Worm (Caenorhabditis elegans) whole organism, L4 larva: Measurements from ENCODE around the gene dgk-5.

Experiments used
- F26F4.8 ChIP-seq: fragments of 200-800 bp; sonication (Bioruptor generic); conservative IDR thresholded peaks from 2 replicates; pipeline ENCODE4 v1.3.6; 2022; ENCODE audit warnings: missing genetic modification characterization, missing compliant biosample characterization
- T20F7.1 ChIP-seq: fragments of 200-800 bp; sonication (Bioruptor generic); optimal IDR thresholded peaks from 2 replicates; lab custom pipeline; 2018; ENCODE audit warnings: mild to moderate bottlenecking, missing genetic modification characterization, missing compliant biosample characterization
- T26A8.4 ChIP-seq: fragments of 200-800 bp; sonication (Bioruptor generic); IDR thresholded peaks from 2 replicates; pipeline ENCODE4 v1.3.6; 2022; ENCODE audit warnings: missing genetic modification characterization, missing compliant biosample characterization
- Y75B8A.6 ChIP-seq: fragments of 200-800 bp; sonication (Bioruptor generic); IDR thresholded peaks from 2 replicates; pipeline ENCODE4 v1.3.6; 2022; ENCODE audit warnings: missing genetic modification reagents, missing genetic modification characterization, missing compliant biosample characterization
- ceh-44 ChIP-seq: fragments of 200-800 bp; sonication (Bioruptor generic); IDR thresholded peaks from 2 replicates; pipeline ENCODE4 v1.3.6; 2022; ENCODE audit warnings: missing genetic modification reagents, missing genetic modification characterization, missing compliant biosample characterization
- cey-2 ChIP-seq: sonication (generic microtip); optimal IDR thresholded peaks from 3 replicates; lab custom pipeline; 2017; ENCODE audit warnings: missing genetic modification characterization, mild to moderate bottlenecking, missing compliant biosample characterization, antibody characterized with exemption, borderline replicate concordance; ENCODE audit not compliant: insufficient read depth
- daf-12 ChIP-seq: fragments of 150-350 bp; optimal IDR thresholded peaks from 2 replicates; lab custom pipeline; 2014; ENCODE audit warnings: missing biosample characterization, missing genetic modification reagents, missing genetic modification characterization
- daf-16 ChIP-seq, 3 experiments: sonication (generic microtip); optimal IDR thresholded peaks; 2 replicates each; lab custom pipeline; 2016 to 2017; ENCODE audit warnings: missing genetic modification characterization in 3 of 3, missing genetic modification reagents in 3 of 3, mild to moderate bottlenecking in 2 of 3, missing compliant biosample characterization in 2 of 3, missing biosample characterization in 1 of 3, moderate library complexity in 1 of 3
- daf-19 ChIP-seq: fragments of 200-800 bp; sonication (Bioruptor generic); conservative IDR thresholded peaks from 2 replicates; pipeline ENCODE4 v1.3.6; 2022; ENCODE audit warnings: missing genetic modification characterization, missing compliant biosample characterization
- dmd-6 ChIP-seq: fragments of 200-800 bp; sonication (Bioruptor generic); IDR thresholded peaks from 2 replicates; pipeline ENCODE4 v1.3.6; 2022; ENCODE audit warnings: missing genetic modification reagents, missing genetic modification characterization, missing compliant biosample characterization
- dpl-1 ChIP-seq: fragments of 150-350 bp; optimal IDR thresholded peaks from 2 replicates; lab custom pipeline; 2014; ENCODE audit warnings: missing biosample characterization, missing genetic modification reagents, missing genetic modification characterization
- dve-1 ChIP-seq: sonication (generic microtip); optimal IDR thresholded peaks from 2 replicates; lab custom pipeline; 2017; ENCODE audit warnings: antibody characterized with exemption, mild to moderate bottlenecking, missing genetic modification characterization, missing compliant biosample characterization; ENCODE audit not compliant: insufficient read depth
- hlh-11 ChIP-seq: fragments of 200-800 bp; sonication (Bioruptor generic); optimal IDR thresholded peaks from 2 replicates; lab custom pipeline; 2018; ENCODE audit warnings: mild to moderate bottlenecking, missing genetic modification characterization, missing compliant biosample characterization
- hlh-30 ChIP-seq: sonication (generic microtip); optimal IDR thresholded peaks from 2 replicates; lab custom pipeline; 2017; ENCODE audit warnings: antibody characterized with exemption, mild to moderate bottlenecking, missing genetic modification characterization, missing compliant biosample characterization; ENCODE audit not compliant: insufficient read depth
- hmg-1.1 ChIP-seq: fragments of 200-800 bp; sonication (Bioruptor generic); IDR thresholded peaks from 2 replicates; pipeline ENCODE4 v1.3.6; 2022; ENCODE audit warnings: missing genetic modification reagents, missing genetic modification characterization, missing compliant biosample characterization
- lim-7 ChIP-seq: fragments of 200-800 bp; sonication (Bioruptor generic); IDR thresholded peaks from 2 replicates; pipeline ENCODE4 v1.3.6; 2022; ENCODE audit warnings: missing genetic modification characterization, missing compliant biosample characterization
- lin-13 ChIP-seq: fragments of 150-350 bp; optimal IDR thresholded peaks from 2 replicates; lab custom pipeline; 2014; ENCODE audit warnings: missing biosample characterization, missing genetic modification reagents, missing genetic modification characterization
- lin-39 ChIP-seq: fragments of 150-350 bp; optimal IDR thresholded peaks from 2 replicates; lab custom pipeline; 2014; ENCODE audit warnings: missing biosample characterization, missing genetic modification reagents, missing genetic modification characterization
- lsy-2 ChIP-seq, 2 experiments: fragments of 150-350 bp in 1 of 2; sonication (generic microtip) in 1 of 2; optimal IDR thresholded peaks; 2 replicates each; lab custom pipeline; 2014 to 2017; ENCODE audit warnings: missing biosample characterization in 2 of 2, missing genetic modification characterization in 2 of 2
- madf-5 ChIP-seq, 2 experiments: fragments of 200-800 bp; sonication (Bioruptor generic); IDR thresholded peaks; 2 replicates each; pipeline ENCODE4 v1.3.6; 2022; ENCODE audit warnings: missing compliant biosample characterization in 2 of 2, missing genetic modification characterization in 2 of 2
- mdl-1 ChIP-seq, 2 experiments: fragments of 150-350 bp in 1 of 2; sonication (generic microtip) in 1 of 2; optimal IDR thresholded peaks; 2 replicates each; lab custom pipeline; 2014 to 2017; ENCODE audit warnings: missing biosample characterization in 2 of 2, missing genetic modification characterization in 2 of 2
- mes-2 ChIP-seq: sonication (generic microtip); optimal IDR thresholded peaks from 2 replicates; lab custom pipeline; 2016; ENCODE audit warnings: missing genotype, mild to moderate bottlenecking, missing genetic modification characterization, missing compliant biosample characterization; ENCODE audit not compliant: poor library complexity, severe bottlenecking
- mxl-3 ChIP-seq: fragments of 200-800 bp; sonication (Bioruptor generic); optimal IDR thresholded peaks from 2 replicates; lab custom pipeline; 2018; ENCODE audit warnings: mild to moderate bottlenecking, missing genetic modification characterization, missing compliant biosample characterization
- nhr-11 ChIP-seq: fragments of 150-350 bp; optimal IDR thresholded peaks from 2 replicates; lab custom pipeline; 2014; ENCODE audit warnings: missing biosample characterization, missing genetic modification characterization
- nhr-28 ChIP-seq: fragments of 150-350 bp; optimal IDR thresholded peaks from 2 replicates; lab custom pipeline; 2014; ENCODE audit warnings: missing biosample characterization, missing genetic modification characterization
- nhr-6 ChIP-seq: fragments of 150-350 bp; optimal IDR thresholded peaks from 2 replicates; lab custom pipeline; 2014; ENCODE audit warnings: missing biosample characterization, missing genetic modification characterization
- pha-4 ChIP-seq, 2 experiments: fragments of 150-350 bp in 1 of 2; fragments of 200-800 bp in 1 of 2; sonication (Bioruptor generic) in 1 of 2; IDR thresholded peaks in 1 of 2; optimal IDR thresholded peaks in 1 of 2; 2 replicates each; pipeline versions ENCODE4 v1.3.6 to Lab custom; 2014 to 2022; ENCODE audit warnings: missing genetic modification characterization in 2 of 2, missing genetic modification reagents in 2 of 2, missing biosample characterization in 1 of 2, missing compliant biosample characterization in 1 of 2
- pqm-1 ChIP-seq: sonication (generic microtip); optimal IDR thresholded peaks from 2 replicates; lab custom pipeline; 2017; ENCODE audit warnings: missing biosample characterization, missing genetic modification characterization
- rbr-2 ChIP-seq: sonication (generic microtip); optimal IDR thresholded peaks from 2 replicates; lab custom pipeline; 2016; ENCODE audit warnings: missing genotype, missing genetic modification characterization, missing compliant biosample characterization
- unc-130 ChIP-seq: sonication (generic microtip); optimal IDR thresholded peaks from 2 replicates; lab custom pipeline; 2016; ENCODE audit warnings: missing genetic modification reagents, missing genetic modification characterization, missing compliant biosample characterization
- zfp-3 ChIP-seq: fragments of 200-800 bp; sonication (Bioruptor generic); conservative IDR thresholded peaks from 2 replicates; pipeline ENCODE4 v1.3.6; 2022; ENCODE audit warnings: missing genetic modification reagents, missing genetic modification characterization, missing compliant biosample characterization

dgk-5 gene

ce11 chrII:6454671-6455070, 16.2 kb downstream of the dgk-5 start, which contains the start of gene aptf-1:
Gene aptf-1, plus strand, starts transcription at chrII:6454971.
- TF ChIP-seq lin-39 (tag; lab: Kevin White, UChicago) (no peak), unc-130 (GFP tag; lab: Kevin White, UChicago) (no peak), madf-5 (GFP tag; IDR thresholded peaks at IDR 0.05; lab: Robert Waterston, UW) (no peak), mes-2 (tag; lab: Kevin White, UChicago) (no peak)
- TF ChIP-seq, all 104 proteins: peak for 0

- peak; percentile 84 for TF ChIP-seq hlh-30 (tag; lab: Kevin White, UChicago)
- TF ChIP-seq mdl-1 (tag; optimal IDR thresholded peaks at IDR 0.05; lab: Kevin White, UChicago): peak in 1 of 2 experiments; percentile 53
- TF ChIP-seq T26A8.4 (GFP tag; lab: Robert Waterston, UW): no peak
- peak; percentile 54 for TF ChIP-seq dpl-1 (GFP tag; lab: Kevin White, UChicago)
- TF ChIP-seq mxl-3 (GFP tag; lab: Kevin White, UChicago): peak; percentile 91
- peak; percentile 46; the same call in 1 of the 2 replicates for TF ChIP-seq hmg-1.1
- TF ChIP-seq zfp-3 (GFP tag; lab: Robert Waterston, UW): no peak
- peak; percentile 37 for TF ChIP-seq rbr-2 (tag; lab: Kevin White, UChicago)
- TF ChIP-seq nhr-11: peak; percentile 42
- peak in 1 of 2 experiments; percentile 83 for TF ChIP-seq lsy-2 (tag; optimal IDR thresholded peaks at IDR 0.05; lab: Kevin White, UChicago)
- no peak for TF ChIP-seq daf-12
- TF ChIP-seq cey-2 (tag; lab: Kevin White, UChicago): no peak
- TF ChIP-seq pha-4 (GFP tag; IDR thresholded peaks at IDR 0.05; lab: Robert Waterston, UW): no peak
- TF ChIP-seq pha-4 (tag; optimal IDR thresholded peaks at IDR 0.05; lab: Kevin White, UChicago): peak; percentile 67
- TF ChIP-seq lin-13 (GFP tag; lab: Kevin White, UChicago): no peak
- TF ChIP-seq daf-19 (GFP tag; lab: Robert Waterston, UW): 0 out of 2 replicates have a peak, but pooled peaks have one; percentile 9
- TF ChIP-seq T20F7.1: peak; percentile 38
- no peak for TF ChIP-seq F26F4.8 (GFP tag; lab: Robert Waterston, UW)
- peak; percentile 71 for TF ChIP-seq nhr-28 (tag; lab: Kevin White, UChicago)
- TF ChIP-seq nhr-6 (tag; lab: Kevin White, UChicago): peak; percentile 47
Observed at ce11 chrII:6453341-6453806, 17.5 kb downstream of the dgk-5 start, which contains the start of gene atg-16.2. Gene atg-16.2, minus strand, starts transcription at chrII:6453391.

ce11 chrII:6449656-6450055, 21.2 kb downstream of the dgk-5 start, which contains the start of gene nhr-22:
Gene nhr-22, minus strand, starts transcription at chrII:6449792.
- TF ChIP-seq pqm-1 (tag; lab: Kevin White, UChicago): peak; percentile 28
- TF ChIP-seq mxl-3 (GFP tag; lab: Kevin White, UChicago): peak; percentile 54
- no peak for TF ChIP-seq ceh-44 (GFP tag; lab: Robert Waterston, UW)
- no peak for TF ChIP-seq lin-39 (tag; lab: Kevin White, UChicago)
- peak; percentile 60 for TF ChIP-seq nhr-28 (tag; lab: Kevin White, UChicago)

ce11 chrII:6448656-6449055, 22.2 kb downstream of the dgk-5 start:
- TF ChIP-seq nhr-28 (tag; lab: Kevin White, UChicago) (peak; percentile 100), hlh-30 (tag; lab: Kevin White, UChicago) (peak; percentile 24), lim-7 (GFP tag; lab: Robert Waterston, UW) (no peak), mxl-3 (GFP tag; lab: Kevin White, UChicago) (peak; percentile 69), hlh-11 (tag; lab: Kevin White, UChicago) (peak; percentile 49), ceh-44 (GFP tag; lab: Robert Waterston, UW) (no peak), mdl-1 (tag; optimal IDR thresholded peaks at IDR 0.05; lab: Kevin White, UChicago) (peak in 1 of 2 experiments; percentile 25), daf-16 (GFP tag; optimal IDR thresholded peaks at IDR 0.05; lab: Kevin White, UChicago) (no peak), daf-16 (tag; optimal IDR thresholded peaks at IDR 0.05; lab: Kevin White, UChicago) (peak; percentile 63), dve-1 (tag; lab: Kevin White, UChicago) (peak; percentile 40), Y75B8A.6 (GFP tag; lab: Robert Waterston, UW) (no peak), pqm-1 (tag; lab: Kevin White, UChicago) (peak; percentile 82), F26F4.8 (GFP tag; lab: Robert Waterston, UW) (no peak), dmd-6 (peak; percentile 39)
